Worm (Caenorhabditis elegans) whole organism, early embryonic: ENCODE data around the gene M01B2.13.
"Not testable (repeated sequence)": the region's sequence is repeated elsewhere in the genome, so short reads cannot be mapped to it uniquely, and the experiment has no call there.

ENCODE experiments used
- ama-1 ChIP-seq: fragments of 150-350 bp; optimal IDR thresholded peaks from 2 replicates; lab custom pipeline; 2014
- ets-7 ChIP-seq: sonication (generic microtip); optimal IDR thresholded peaks from 2 replicates; lab custom pipeline; 2016; ENCODE audit warnings: missing genotype, missing genetic modification characterization, missing compliant biosample characterization
- flt-1 ChIP-seq: fragments of 200-800 bp; sonication (Bioruptor generic); IDR thresholded peaks from 2 replicates; pipeline ENCODE4 v1.3.6; 2022; ENCODE audit warnings: missing genetic modification characterization, missing compliant biosample characterization
- hmbx-1 ChIP-seq: sonication (generic microtip); optimal IDR thresholded peaks from 2 replicates; lab custom pipeline; 2016; ENCODE audit warnings: mild to moderate bottlenecking, missing genetic modification characterization, missing compliant biosample characterization
- hmg-4 ChIP-seq: fragments of 200-800 bp; sonication (Bioruptor generic); optimal IDR thresholded peaks from 2 replicates; lab custom pipeline; 2018; ENCODE audit warnings: mild to moderate bottlenecking, missing genetic modification characterization, missing compliant biosample characterization
- tbx-37 ChIP-seq: fragments of 200-800 bp; sonication (Bioruptor generic); conservative IDR thresholded peaks from 2 replicates; pipeline ENCODE4 v1.3.6; 2022; ENCODE audit warnings: missing genetic modification reagents, missing genetic modification characterization, missing compliant biosample characterization

DNA sequence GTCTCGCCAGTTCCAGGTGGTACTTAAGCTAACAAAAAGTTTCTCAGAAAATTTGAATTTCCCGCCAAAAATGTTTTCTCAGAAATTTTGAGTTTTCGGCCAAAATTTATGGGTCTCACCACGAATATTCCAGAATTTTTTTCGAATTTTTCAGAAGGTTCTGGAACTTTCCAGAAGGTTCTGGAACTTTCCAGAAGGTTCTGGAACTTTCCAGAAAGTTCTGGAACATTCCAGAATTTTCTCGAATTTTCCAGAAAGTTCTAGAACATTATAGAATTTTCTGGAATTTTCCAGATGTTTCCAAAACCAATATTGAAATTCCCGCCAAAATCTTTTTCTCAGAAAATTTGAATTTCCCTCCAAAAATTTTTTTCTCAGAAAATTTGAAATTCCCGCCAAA, 29.7 kb upstream of the M01B2.13 start:
- not testable (repeated sequence) for TF ChIP-seq tbx-37; ets-7; ama-1 (lab: Kevin White, UChicago); hmg-4; hmbx-1
- peak; percentile 15; the same call in 1 of the 2 replicates for TF ChIP-seq flt-1
